Fruit fly (Drosophila melanogaster) whole organism, embryonic: ENCODE results near the gene mthl11.

Experiments used
- Atf6 ChIP-seq: fragments of 200-800 bp; sonication (Bioruptor generic); IDR thresholded peaks from 2 replicates; pipeline ENCODE4 v1.3.6; 2022; ENCODE audit warnings: missing biosample characterization, missing genetic modification characterization
- CG10209 ChIP-seq: fragments of 200-800 bp; sonication (Bioruptor generic); optimal IDR thresholded peaks from 3 replicates; lab custom pipeline; 2017; ENCODE audit warnings: missing biosample characterization, mild to moderate bottlenecking, missing genetic modification characterization, missing genetic modification reagents
- CG10543 ChIP-seq: fragments of 200-800 bp; sonication (Bioruptor generic); optimal IDR thresholded peaks from 3 replicates; lab custom pipeline; 2017; ENCODE audit warnings: missing biosample characterization, mild to moderate bottlenecking, missing genetic modification characterization, moderate library complexity
- CG11093 ChIP-seq: fragments of 200-800 bp; sonication (Bioruptor generic); IDR thresholded peaks from 3 replicates; pipeline ENCODE4 v1.3.6; 2022; ENCODE audit warnings: missing biosample characterization, missing genetic modification characterization
- CG11247 ChIP-seq: fragments of 200-800 bp; sonication (Bioruptor generic); IDR thresholded peaks from 2 replicates; pipeline ENCODE4 v1.3.6; 2022; ENCODE audit warnings: missing biosample characterization, missing genetic modification characterization
- CG13123 ChIP-seq: fragments of 200-800 bp; sonication (Bioruptor generic); optimal IDR thresholded peaks from 2 replicates; lab custom pipeline; 2016; ENCODE audit warnings: missing biosample characterization, missing genetic modification characterization
- CG16813 ChIP-seq: fragments of 200-800 bp; sonication (Bioruptor generic); IDR thresholded peaks from 3 replicates; pipeline ENCODE4 v1.3.6; 2022; ENCODE audit warnings: missing biosample characterization, missing genetic modification characterization; ENCODE audit not compliant: partially characterized antibody
- CG17359 ChIP-seq: fragments of 200-800 bp; sonication (Bioruptor generic); optimal IDR thresholded peaks from 3 replicates; lab custom pipeline; 2018; ENCODE audit warnings: missing biosample characterization, mild to moderate bottlenecking, missing genetic modification characterization, moderate library complexity
- CG17829 ChIP-seq: fragments of 200-800 bp; optimal IDR thresholded peaks from 2 replicates; lab custom pipeline; 2019; ENCODE audit warnings: missing biosample characterization, mild to moderate bottlenecking, missing genetic modification characterization, moderate library complexity
- CG2889 ChIP-seq: fragments of 200-800 bp; sonication (Bioruptor generic); IDR thresholded peaks from 3 replicates; pipeline ENCODE4 v1.3.6; 2022; ENCODE audit warnings: missing biosample characterization, missing genetic modification characterization
- CG32767 ChIP-seq: fragments of 200-800 bp; sonication (Bioruptor generic); IDR thresholded peaks from 2 replicates; pipeline ENCODE4 v1.3.6; 2022; ENCODE audit warnings: missing biosample characterization, missing genetic modification characterization
- CG33213 ChIP-seq: fragments of 200-800 bp; sonication (Bioruptor generic); optimal IDR thresholded peaks from 3 replicates; lab custom pipeline; 2016; ENCODE audit warnings: missing biosample characterization, missing genetic modification characterization
- CG34224 ChIP-seq: fragments of 200-800 bp; sonication (Bioruptor generic); IDR thresholded peaks from 3 replicates; pipeline ENCODE4 v1.3.6; 2022; ENCODE audit warnings: missing biosample characterization, missing genetic modification characterization; ENCODE audit not compliant: partially characterized antibody
- CG34422 ChIP-seq: fragments of 200-800 bp; sonication (Bioruptor generic); IDR thresholded peaks from 3 replicates; pipeline ENCODE4 v1.3.6; 2022; ENCODE audit warnings: missing biosample characterization, missing genetic modification characterization
- CG4404 ChIP-seq: fragments of 200-800 bp; sonication (Bioruptor generic); IDR thresholded peaks from 2 replicates; pipeline ENCODE4 v1.3.6; 2022; ENCODE audit warnings: missing biosample characterization, missing genetic modification characterization
- CG4617 ChIP-seq: fragments of 200-800 bp; sonication (Bioruptor generic); optimal IDR thresholded peaks from 3 replicates; lab custom pipeline; 2016; ENCODE audit warnings: missing biosample characterization, missing genetic modification characterization, borderline replicate concordance
- CG6272 ChIP-seq: fragments of 200-800 bp; sonication (Bioruptor generic); IDR thresholded peaks from 2 replicates; pipeline ENCODE4 v1.3.6; 2022; ENCODE audit warnings: missing biosample characterization, missing genetic modification characterization
- CG7839 ChIP-seq: fragments of 200-800 bp; sonication (Bioruptor generic); optimal IDR thresholded peaks from 3 replicates; lab custom pipeline; 2018; ENCODE audit warnings: missing biosample characterization, mild to moderate bottlenecking, missing genetic modification characterization, moderate library complexity
- CHES-1-like ChIP-seq: fragments of 200-800 bp; sonication (Bioruptor generic); optimal IDR thresholded peaks from 2 replicates; lab custom pipeline; 2016; ENCODE audit warnings: missing biosample characterization, missing genetic modification characterization
- CkIIα-i1 ChIP-seq: fragments of 200-800 bp; sonication (Bioruptor generic); IDR thresholded peaks from 2 replicates; pipeline ENCODE4 v1.3.6; 2022; ENCODE audit warnings: missing biosample characterization, missing genetic modification characterization
- D19B ChIP-seq: fragments of 200-800 bp; sonication (Bioruptor generic); optimal IDR thresholded peaks from 2 replicates; lab custom pipeline; 2017; ENCODE audit warnings: missing biosample characterization, mild to moderate bottlenecking, missing genetic modification characterization
- Gsc ChIP-seq: fragments of 200-800 bp; sonication (Bioruptor generic); IDR thresholded peaks from 2 replicates; pipeline ENCODE4 v1.3.6; 2022; ENCODE audit warnings: missing biosample characterization, missing genetic modification characterization
- H2.0 ChIP-seq: fragments of 200-800 bp; sonication (Bioruptor generic); IDR thresholded peaks from 2 replicates; pipeline ENCODE4 v1.3.6; 2022; ENCODE audit warnings: missing biosample characterization, missing genetic modification characterization
- Hr78 ChIP-seq, 2 experiments: fragments of 200-800 bp in 1 of 2; fragments of >200 bp in 1 of 2; sonication (Bioruptor generic) in 1 of 2; optimal IDR thresholded peaks; 2 replicates each; lab custom pipeline; 2017 to 2019; ENCODE audit warnings: missing biosample characterization in 2 of 2, missing genetic modification characterization in 2 of 2, mild to moderate bottlenecking in 1 of 2, moderate library complexity in 1 of 2
- Nf-YC ChIP-seq: fragments of 200-800 bp; optimal IDR thresholded peaks from 3 replicates; lab custom pipeline; 2019; ENCODE audit warnings: missing biosample characterization, mild to moderate bottlenecking, missing genetic modification characterization, moderate library complexity
- Oaz ChIP-seq: fragments of 200-800 bp; sonication (Bioruptor generic); IDR thresholded peaks from 2 replicates; pipeline ENCODE4 v1.3.6; 2022; ENCODE audit warnings: missing biosample characterization, missing genetic modification characterization
- PHDP ChIP-seq: fragments of 200-800 bp; sonication (Bioruptor generic); optimal IDR thresholded peaks from 3 replicates; lab custom pipeline; 2018; ENCODE audit warnings: missing biosample characterization, mild to moderate bottlenecking, missing genetic modification characterization, moderate library complexity
- Pdp1 ChIP-seq, 2 experiments: fragments of 200-800 bp; sonication (Bioruptor generic); optimal IDR thresholded peaks; 3 replicates each; lab custom pipeline; 2016; ENCODE audit warnings: missing biosample characterization in 2 of 2, missing genetic modification characterization in 2 of 2, mild to moderate bottlenecking in 1 of 2, moderate library complexity in 1 of 2
- Usf ChIP-seq: fragments of 200-800 bp; sonication (Bioruptor generic); optimal IDR thresholded peaks from 2 replicates; lab custom pipeline; 2017; ENCODE audit warnings: missing genotype, missing biosample characterization, missing genetic modification characterization
- ase ChIP-seq: fragments of 200-800 bp; sonication (Bioruptor generic); IDR thresholded peaks from 3 replicates; pipeline ENCODE4 v1.3.6; 2022; ENCODE audit warnings: missing biosample characterization, missing genetic modification characterization
- corto ChIP-seq: fragments of 200-800 bp; sonication (Bioruptor generic); optimal IDR thresholded peaks from 2 replicates; lab custom pipeline; 2016; ENCODE audit warnings: missing biosample characterization, mild to moderate bottlenecking, missing genetic modification characterization, moderate library complexity
- crol ChIP-seq: fragments of 200-800 bp; sonication (Bioruptor generic); IDR thresholded peaks from 2 replicates; pipeline ENCODE4 v1.3.6; 2022; ENCODE audit warnings: missing biosample characterization, missing genetic modification characterization
- cwo ChIP-seq: fragments of 200-800 bp; sonication (Bioruptor generic); optimal IDR thresholded peaks from 3 replicates; lab custom pipeline; 2017; ENCODE audit warnings: missing biosample characterization, missing genetic modification characterization, mild to moderate bottlenecking, moderate library complexity, missing genetic modification reagents
- dimm ChIP-seq: fragments of 200-800 bp; sonication (Bioruptor generic); IDR thresholded peaks from 2 replicates; pipeline ENCODE4 v1.3.6; 2022; ENCODE audit warnings: missing biosample characterization, missing genetic modification characterization
- dysf ChIP-seq: fragments of 200-800 bp; sonication (Bioruptor generic); IDR thresholded peaks from 3 replicates; pipeline ENCODE4 v1.3.6; 2022; ENCODE audit warnings: missing biosample characterization, missing genetic modification characterization
- ftz-f1 ChIP-seq: fragments of 200-800 bp; sonication (Bioruptor generic); optimal IDR thresholded peaks from 2 replicates; lab custom pipeline; 2016; ENCODE audit warnings: missing biosample characterization, missing genetic modification characterization
- kay ChIP-seq: fragments of 200-800 bp; sonication (Bioruptor generic); optimal IDR thresholded peaks from 2 replicates; lab custom pipeline; 2016; ENCODE audit warnings: missing biosample characterization, missing genetic modification characterization
- klu ChIP-seq: fragments of 200-800 bp; sonication (Bioruptor generic); IDR thresholded peaks from 2 replicates; pipeline ENCODE4 v1.3.6; 2022; ENCODE audit warnings: missing biosample characterization, missing genetic modification characterization
- kni ChIP-seq: fragments of 200-800 bp; sonication (Bioruptor generic); optimal IDR thresholded peaks from 3 replicates; lab custom pipeline; 2017; ENCODE audit warnings: mild to moderate bottlenecking, missing biosample characterization, missing genetic modification reagents, missing genetic modification characterization
- mld ChIP-seq: fragments of 200-800 bp; sonication (Bioruptor generic); IDR thresholded peaks from 3 replicates; pipeline ENCODE4 v1.3.6; 2022; ENCODE audit warnings: missing biosample characterization, missing genetic modification characterization; ENCODE audit not compliant: partially characterized antibody
- p53 ChIP-seq: fragments of 200-800 bp; sonication (Bioruptor generic); optimal IDR thresholded peaks from 2 replicates; lab custom pipeline; 2016; ENCODE audit warnings: missing biosample characterization, missing genetic modification characterization
- pita ChIP-seq: fragments of 200-800 bp; sonication (Bioruptor generic); optimal IDR thresholded peaks from 2 replicates; lab custom pipeline; 2017; ENCODE audit warnings: missing biosample characterization, mild to moderate bottlenecking, missing genetic modification characterization
- scrt ChIP-seq: fragments of 200-800 bp; sonication (Bioruptor generic); optimal IDR thresholded peaks from 2 replicates; lab custom pipeline; 2018; ENCODE audit warnings: missing biosample characterization, mild to moderate bottlenecking, missing genetic modification characterization, moderate library complexity
- sd ChIP-seq: fragments of 200-800 bp; sonication (Bioruptor generic); optimal IDR thresholded peaks from 3 replicates; lab custom pipeline; 2018; ENCODE audit warnings: missing biosample characterization, mild to moderate bottlenecking, missing genetic modification characterization, moderate library complexity
- ssp ChIP-seq: fragments of 200-800 bp; sonication (Bioruptor generic); IDR thresholded peaks from 2 replicates; pipeline ENCODE4 v1.3.6; 2022; ENCODE audit warnings: missing biosample characterization, missing genetic modification characterization
- stwl ChIP-seq: fragments of 200-800 bp; sonication (Bioruptor generic); optimal IDR thresholded peaks from 3 replicates; lab custom pipeline; 2018; ENCODE audit warnings: missing biosample characterization, mild to moderate bottlenecking, missing genetic modification characterization, moderate library complexity
- trh ChIP-seq: fragments of 200-800 bp; sonication (Bioruptor generic); optimal IDR thresholded peaks from 2 replicates; lab custom pipeline; 2016; ENCODE audit warnings: missing biosample characterization, missing genetic modification characterization
- vvl ChIP-seq: fragments of 200-800 bp; sonication (Bioruptor generic); IDR thresholded peaks from 2 replicates; pipeline ENCODE4 v1.3.6; 2022; ENCODE audit warnings: missing biosample characterization, missing genetic modification characterization
- zen2 ChIP-seq: fragments of 200-800 bp; sonication (Bioruptor generic); IDR thresholded peaks from 3 replicates; pipeline ENCODE4 v1.3.6; 2022; ENCODE audit warnings: missing biosample characterization, missing genetic modification characterization; ENCODE audit not compliant: partially characterized antibody

The mthl11 gene

DNA sequence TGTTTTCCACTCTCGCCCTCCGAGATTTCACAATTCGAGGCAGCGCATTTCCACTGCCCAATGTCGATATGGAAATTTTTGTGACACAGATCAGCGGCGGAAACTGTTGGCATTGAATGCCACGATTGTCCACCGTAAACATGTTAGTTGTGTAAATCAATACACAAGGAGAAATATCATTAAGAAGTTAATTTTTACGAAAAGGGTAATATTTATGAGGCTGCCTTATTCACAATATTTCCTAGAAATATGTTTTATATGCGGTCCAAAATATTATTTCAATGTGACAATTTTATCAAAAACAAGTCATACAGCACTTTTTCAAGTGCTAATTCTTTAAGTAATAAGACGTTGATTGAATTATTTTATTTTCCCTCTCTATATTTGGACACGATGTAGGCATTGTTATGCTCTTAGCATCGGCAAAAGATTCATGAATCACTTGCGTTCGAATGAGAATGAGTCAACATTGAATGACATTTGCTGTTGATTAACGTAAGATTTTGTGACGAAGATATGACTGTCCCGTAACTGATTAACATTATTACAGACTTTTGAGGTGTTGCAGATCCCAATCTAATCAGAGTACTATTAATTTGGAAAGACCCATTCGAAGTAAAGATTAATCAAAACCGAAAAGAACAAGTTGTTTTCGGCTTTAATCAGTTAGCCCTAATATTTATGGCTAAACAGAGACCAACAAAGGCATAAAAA is 7.0 kb upstream of the mthl11 start (continued):
- no peak for TF ChIP-seq CG6272 (GFP tag; lab: Robert Waterston, UW)
- peak; percentile 85 for TF ChIP-seq CG10209 (GFP tag; lab: Kevin White, UChicago)
- TF ChIP-seq Oaz: peak; percentile 82
- peak; percentile 87 for TF ChIP-seq CG17359 (tag; lab: Kevin White, UChicago)
- TF ChIP-seq vvl: peak; percentile 91
- TF ChIP-seq cwo: no peak
- TF ChIP-seq CG4617 (GFP tag; lab: Kevin White, UChicago): peak; percentile 28
- TF ChIP-seq kay (GFP tag; lab: Kevin White, UChicago): peak; percentile 86
- no peak for TF ChIP-seq mld

DNA sequence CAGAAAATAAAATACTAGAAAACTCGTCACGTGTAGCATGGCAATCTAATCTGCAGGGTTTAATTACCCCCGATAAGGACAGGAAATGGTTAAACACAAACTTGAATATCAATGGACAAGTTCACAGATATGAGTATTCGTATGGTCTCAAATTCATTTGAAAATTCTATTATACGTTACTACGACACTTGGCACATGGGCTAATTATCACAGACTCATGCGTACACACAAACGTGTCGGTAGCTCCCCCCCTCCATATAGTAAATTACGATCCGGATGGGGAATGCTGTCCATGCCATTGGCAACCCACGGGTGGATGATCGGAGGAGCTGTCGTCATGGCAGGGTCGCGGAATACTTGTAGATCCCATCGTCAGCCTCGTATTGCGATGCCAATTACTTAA is 6.5 kb upstream of the mthl11 start:
- TF ChIP-seq trh (GFP tag; lab: Kevin White, UChicago): no peak
- no peak for TF ChIP-seq p53
- TF ChIP-seq ase (GFP tag; lab: Robert Waterston, UW): 0 out of 3 replicates have a peak, but pooled peaks have one; percentile 11
- TF ChIP-seq corto (GFP tag; lab: Kevin White, UChicago): no peak
- no peak for TF ChIP-seq CHES-1-like (GFP tag; lab: Kevin White, UChicago)
- no peak for TF ChIP-seq Nf-YC
- no peak for TF ChIP-seq kni
- peak; percentile 60 for TF ChIP-seq sd (tag; lab: Kevin White, UChicago)
- no peak for TF ChIP-seq PHDP
- no peak for TF ChIP-seq stwl
- TF ChIP-seq Gsc (GFP tag; lab: Robert Waterston, UW): no peak
- peak; percentile 41 for TF ChIP-seq CG10543
- TF ChIP-seq CG34422: no peak
- TF ChIP-seq scrt: no peak
- TF ChIP-seq CG13123 (GFP tag; lab: Kevin White, UChicago): no peak
- TF ChIP-seq klu (GFP tag; lab: Robert Waterston, UW): no peak
- TF ChIP-seq pita (GFP tag; lab: Kevin White, UChicago): no peak
- TF ChIP-seq ftz-f1: peak; percentile 30
- no peak for TF ChIP-seq CG11247 (GFP tag; lab: Robert Waterston, UW)
- no peak for TF ChIP-seq D19B
- TF ChIP-seq CG7839: no peak
- no peak for TF ChIP-seq CG34224 (GFP tag; lab: Robert Waterston, UW)
- TF ChIP-seq H2.0 (GFP tag; lab: Robert Waterston, UW): no peak
- no peak for TF ChIP-seq CG33213 (GFP tag; lab: Kevin White, UChicago)
- no peak for TF ChIP-seq CG4404 (GFP tag; lab: Robert Waterston, UW)
- TF ChIP-seq CkIIα-i1 (GFP tag; lab: Robert Waterston, UW): no peak
- TF ChIP-seq Atf6: no peak
- TF ChIP-seq Pdp1 (GFP tag; optimal IDR thresholded peaks at IDR 0.05; lab: Kevin White, UChicago): peak in 1 of 2 experiments; percentile 33
- no peak for TF ChIP-seq CG17829 (tag; lab: Kevin White, UChicago)
- no peak for TF ChIP-seq CG32767 (GFP tag; lab: Robert Waterston, UW)
- TF ChIP-seq Hr78 (GFP tag; optimal IDR thresholded peaks at IDR 0.05; lab: Kevin White, UChicago): no peak
- TF ChIP-seq ssp (GFP tag; lab: Robert Waterston, UW): no peak
- TF ChIP-seq CG2889: no peak
- TF ChIP-seq dimm (GFP tag; lab: Robert Waterston, UW): no peak
- no peak for TF ChIP-seq Usf (GFP tag; lab: Kevin White, UChicago)
- no peak for TF ChIP-seq CG16813 (GFP tag; lab: Robert Waterston, UW)
- no peak for TF ChIP-seq zen2 (GFP tag; lab: Robert Waterston, UW)
- TF ChIP-seq crol (GFP tag; lab: Robert Waterston, UW): no peak
- TF ChIP-seq CG11093 (GFP tag; lab: Robert Waterston, UW): no peak
- TF ChIP-seq vvl: no peak
- 0 out of 3 replicates have a peak, but pooled peaks have one; percentile 39 for TF ChIP-seq dysf (GFP tag; lab: Robert Waterston, UW)
